Worm (Caenorhabditis elegans) whole organism, L3 larva: Measurements from ENCODE around the gene cdkl-1.

Experiments used
- R02D3.7 ChIP-seq: fragments of 150-350 bp; optimal IDR thresholded peaks from 2 replicates; lab custom pipeline; 2014; ENCODE audit warnings: missing biosample characterization, missing genetic modification characterization
- aly-2 ChIP-seq: fragments of 150-350 bp; optimal IDR thresholded peaks from 2 replicates; lab custom pipeline; 2014; ENCODE audit warnings: missing biosample characterization, missing genetic modification characterization
- ama-1 ChIP-seq: fragments of 150-350 bp; optimal IDR thresholded peaks from 2 replicates; lab custom pipeline; 2018
- egl-27 ChIP-seq: sonication (generic microtip); optimal IDR thresholded peaks from 4 replicates; lab custom pipeline; 2017; ENCODE audit warnings: missing biosample characterization, missing genetic modification reagents, missing genetic modification characterization
- fkh-2 ChIP-seq: fragments of 150-350 bp; optimal IDR thresholded peaks from 2 replicates; lab custom pipeline; 2014; ENCODE audit warnings: missing biosample characterization, missing genetic modification reagents, missing genetic modification characterization
- jun-1 ChIP-seq: fragments of 150-350 bp; optimal IDR thresholded peaks from 2 replicates; lab custom pipeline; 2014; ENCODE audit warnings: missing biosample characterization, missing genetic modification reagents, missing genetic modification characterization
- nhr-11 ChIP-seq: fragments of 150-350 bp; optimal IDR thresholded peaks from 2 replicates; lab custom pipeline; 2014; ENCODE audit warnings: missing biosample characterization, missing genetic modification characterization
- snpc-4 ChIP-seq: fragments of 150-350 bp; optimal IDR thresholded peaks from 2 replicates; lab custom pipeline; 2014; ENCODE audit warnings: missing biosample characterization, missing genetic modification characterization
- tbx-2 ChIP-seq: sonication (generic microtip); optimal IDR thresholded peaks from 2 replicates; lab custom pipeline; 2016; ENCODE audit warnings: mild to moderate bottlenecking, missing genetic modification characterization, missing compliant biosample characterization
- ztf-4 ChIP-seq: fragments of 150-350 bp; optimal IDR thresholded peaks from 2 replicates; lab custom pipeline; 2014; ENCODE audit warnings: missing biosample characterization, missing genetic modification characterization

- TF ChIP-seq nhr-11 (tag; lab: Kevin White, UChicago), result no peak
- TF ChIP-seq egl-27 (tag; lab: Kevin White, UChicago), result no peak
- no peak for TF ChIP-seq tbx-2 (tag; lab: Kevin White, UChicago)
- no peak for TF ChIP-seq ztf-4
- no peak for TF ChIP-seq ama-1 (lab: Kevin White, UChicago)
- no peak for TF ChIP-seq aly-2
- TF ChIP-seq fkh-2 (tag; lab: Kevin White, UChicago), result no peak
- TF ChIP-seq snpc-4, result no peak
- TF ChIP-seq jun-1 (tag; lab: Kevin White, UChicago), result no peak
- no peak for TF ChIP-seq R02D3.7
Measured at ce11 chrV:11087519-11087998, 11.1 kb upstream of the cdkl-1 start, which contains the start of gene Y42A5A.1.
